Fruit fly (Drosophila melanogaster) whole organism, embryonic: ENCODE data around the gene CG31807.
A peak's percentile ranks its signal among the peaks of the same experiment; 100 is the strongest.

ENCODE experiments used
- CG10267 ChIP-seq: fragments of 200-800 bp; sonication (Bioruptor generic); optimal IDR thresholded peaks from 2 replicates; lab custom pipeline; 2018; ENCODE audit warnings: missing biosample characterization, mild to moderate bottlenecking, missing genetic modification characterization, moderate library complexity
- CG12155 ChIP-seq: fragments of 200-800 bp; sonication (Bioruptor generic); optimal IDR thresholded peaks from 3 replicates; lab custom pipeline; 2016; ENCODE audit warnings: missing biosample characterization, missing genetic modification characterization
- CG13296 ChIP-seq: fragments of 200-800 bp; sonication (Bioruptor generic); optimal IDR thresholded peaks from 3 replicates; lab custom pipeline; 2018; ENCODE audit warnings: missing biosample characterization, mild to moderate bottlenecking, missing genetic modification characterization
- CG14965 ChIP-seq: fragments of 200-800 bp; sonication (Bioruptor generic); optimal IDR thresholded peaks from 2 replicates; lab custom pipeline; 2016; ENCODE audit warnings: missing biosample characterization, missing genetic modification characterization, borderline replicate concordance
- CG15011 ChIP-seq: fragments of 200-800 bp; sonication (Bioruptor generic); optimal IDR thresholded peaks from 3 replicates; lab custom pipeline; 2018; ENCODE audit warnings: missing biosample characterization, mild to moderate bottlenecking, missing genetic modification characterization
- CG17568 ChIP-seq: fragments of 200-800 bp; sonication (Bioruptor generic); optimal IDR thresholded peaks from 2 replicates; lab custom pipeline; 2018; ENCODE audit warnings: missing biosample characterization, mild to moderate bottlenecking, missing genetic modification characterization, moderate library complexity
- CG30403 ChIP-seq: fragments of 200-800 bp; sonication (Bioruptor generic); optimal IDR thresholded peaks from 3 replicates; lab custom pipeline; 2016; ENCODE audit warnings: missing biosample characterization, missing genetic modification characterization
- CG3065 ChIP-seq: fragments of 200-800 bp; sonication (Bioruptor generic); optimal IDR thresholded peaks from 2 replicates; lab custom pipeline; 2016; ENCODE audit warnings: missing biosample characterization, missing genetic modification characterization
- CG33213 ChIP-seq: fragments of 200-800 bp; sonication (Bioruptor generic); optimal IDR thresholded peaks from 3 replicates; lab custom pipeline; 2016; ENCODE audit warnings: missing biosample characterization, missing genetic modification characterization
- CG3726 ChIP-seq: fragments of 200-800 bp; sonication (Bioruptor generic); IDR thresholded peaks from 3 replicates; pipeline ENCODE4, ENCODE4 v1.3.6; 2022; ENCODE audit warnings: missing biosample characterization, missing genetic modification characterization
- CG4730 ChIP-seq: fragments of 200-800 bp; sonication (Bioruptor generic); IDR thresholded peaks from 2 replicates; pipeline ENCODE4 v1.3.6; 2022; ENCODE audit warnings: missing biosample characterization, missing genetic modification characterization
- CG5180 ChIP-seq: fragments of 200-800 bp; sonication (Bioruptor generic); optimal IDR thresholded peaks from 3 replicates; lab custom pipeline; 2017; ENCODE audit warnings: missing biosample characterization, missing genetic modification characterization, mild to moderate bottlenecking, moderate library complexity, missing genetic modification reagents
- CG6175 ChIP-seq: fragments of 200-800 bp; sonication (Bioruptor generic); IDR thresholded peaks from 3 replicates; pipeline ENCODE4 v1.3.6; 2022; ENCODE audit warnings: missing biosample characterization, missing genetic modification characterization
- CG6791 ChIP-seq: fragments of 200-800 bp; sonication (Bioruptor generic); IDR thresholded peaks from 3 replicates; pipeline ENCODE4 v1.3.6; 2022; ENCODE audit warnings: missing biosample characterization, missing genetic modification characterization; ENCODE audit not compliant: partially characterized antibody
- CG7556 ChIP-seq: fragments of 200-800 bp; sonication (Bioruptor generic); optimal IDR thresholded peaks from 2 replicates; lab custom pipeline; 2017; ENCODE audit warnings: missing biosample characterization, mild to moderate bottlenecking, missing genetic modification characterization
- CG8478 ChIP-seq: fragments of >200 bp; optimal IDR thresholded peaks from 2 replicates; lab custom pipeline; 2018
- CG8924 ChIP-seq: fragments of 200-800 bp; optimal IDR thresholded peaks from 3 replicates; lab custom pipeline; 2019; ENCODE audit warnings: missing biosample characterization, mild to moderate bottlenecking, missing genetic modification characterization, moderate library complexity
- CG9797 ChIP-seq: fragments of 200-800 bp; sonication (Bioruptor generic); optimal IDR thresholded peaks from 3 replicates; lab custom pipeline; 2018; ENCODE audit warnings: missing biosample characterization, mild to moderate bottlenecking, missing genetic modification characterization
- Chrac-16 ChIP-seq: fragments of 200-800 bp; sonication (Bioruptor generic); optimal IDR thresholded peaks from 3 replicates; lab custom pipeline; 2016; ENCODE audit warnings: missing biosample characterization, missing genetic modification characterization
- CrebB ChIP-seq: fragments of 200-800 bp; sonication (Bioruptor generic); optimal IDR thresholded peaks from 3 replicates; lab custom pipeline; 2018; ENCODE audit warnings: missing biosample characterization, mild to moderate bottlenecking, missing genetic modification characterization
- Deaf1 ChIP-seq: fragments of 200-800 bp; optimal IDR thresholded peaks from 3 replicates; lab custom pipeline; 2019; ENCODE audit warnings: missing biosample characterization, mild to moderate bottlenecking, missing genetic modification characterization, moderate library complexity
- ERR ChIP-seq: fragments of 200-800 bp; sonication (Bioruptor generic); optimal IDR thresholded peaks from 2 replicates; lab custom pipeline; 2016; ENCODE audit warnings: missing biosample characterization, missing genetic modification characterization
- NfI ChIP-seq: fragments of 200-800 bp; sonication (Bioruptor generic); optimal IDR thresholded peaks from 3 replicates; lab custom pipeline; 2018; ENCODE audit warnings: missing biosample characterization, mild to moderate bottlenecking, missing genetic modification characterization, moderate library complexity
- PHDP ChIP-seq: fragments of 200-800 bp; sonication (Bioruptor generic); optimal IDR thresholded peaks from 3 replicates; lab custom pipeline; 2018; ENCODE audit warnings: missing biosample characterization, mild to moderate bottlenecking, missing genetic modification characterization, moderate library complexity
- Ptx1 ChIP-seq: fragments of 200-800 bp; sonication (Bioruptor generic); IDR thresholded peaks from 2 replicates; pipeline ENCODE4 v1.3.6; 2022; ENCODE audit warnings: missing biosample characterization, missing genetic modification characterization
- Six4 ChIP-seq: fragments of 200-800 bp; sonication (Bioruptor generic); optimal IDR thresholded peaks from 2 replicates; lab custom pipeline; 2016; ENCODE audit warnings: missing biosample characterization, missing genetic modification characterization
- Sox100B ChIP-seq: fragments of 200-800 bp; sonication (Bioruptor generic); optimal IDR thresholded peaks from 3 replicates; lab custom pipeline; 2018; ENCODE audit warnings: missing biosample characterization, mild to moderate bottlenecking, missing genetic modification characterization
- Sox102F ChIP-seq: fragments of 200-800 bp; sonication (Bioruptor generic); optimal IDR thresholded peaks from 2 replicates; lab custom pipeline; 2018; ENCODE audit warnings: missing biosample characterization, mild to moderate bottlenecking, missing genetic modification characterization, moderate library complexity
- Tbp ChIP-seq: fragments of >200 bp; optimal IDR thresholded peaks from 2 replicates; lab custom pipeline; 2018; ENCODE audit warnings: missing biosample characterization, missing genetic modification characterization
- Trl ChIP-seq, 3 experiments: fragments of >200 bp in 2 of 3; fragments of 200-800 bp in 1 of 3; sonication (Bioruptor generic) in 1 of 3; optimal IDR thresholded peaks; 2 replicates in 1 of 3; 3 replicates in 2 of 3; lab custom pipeline; 2016 to 2017; ENCODE audit warnings: missing biosample characterization in 1 of 3, missing genetic modification characterization in 1 of 3
- al ChIP-seq: fragments of 200-800 bp; sonication (Bioruptor generic); IDR thresholded peaks from 2 replicates; pipeline ENCODE4 v1.3.6; 2022; ENCODE audit warnings: missing biosample characterization, missing genetic modification characterization
- bcd ChIP-seq: fragments of 200-800 bp; sonication (Bioruptor generic); optimal IDR thresholded peaks from 2 replicates; lab custom pipeline; 2017; ENCODE audit warnings: missing biosample characterization, mild to moderate bottlenecking, missing genetic modification characterization
- bigmax ChIP-seq: fragments of 200-800 bp; sonication (Bioruptor generic); optimal IDR thresholded peaks from 2 replicates; lab custom pipeline; 2018; ENCODE audit warnings: missing biosample characterization, mild to moderate bottlenecking, missing genetic modification characterization
- br ChIP-seq: fragments of >200 bp; optimal IDR thresholded peaks from 2 replicates; lab custom pipeline; 2017
- crol ChIP-seq: fragments of 200-800 bp; sonication (Bioruptor generic); IDR thresholded peaks from 2 replicates; pipeline ENCODE4 v1.3.6; 2022; ENCODE audit warnings: missing biosample characterization, missing genetic modification characterization
- da ChIP-seq: fragments of 200-800 bp; sonication (Bioruptor generic); optimal IDR thresholded peaks from 2 replicates; lab custom pipeline; 2016; ENCODE audit warnings: missing biosample characterization, missing genetic modification characterization
- dan ChIP-seq: fragments of 200-800 bp; sonication (Bioruptor generic); IDR thresholded peaks from 2 replicates; pipeline ENCODE4 v1.3.6; 2022; ENCODE audit warnings: missing biosample characterization, missing genetic modification characterization
- esg ChIP-seq: fragments of 200-800 bp; sonication (Bioruptor generic); conservative IDR thresholded peaks from 2 replicates; pipeline ENCODE4 v1.3.6; 2022; ENCODE audit warnings: missing biosample characterization, missing genetic modification characterization
- hth ChIP-seq: fragments of >200 bp; optimal IDR thresholded peaks from 2 replicates; lab custom pipeline; 2017; ENCODE audit warnings: inconsistent platforms
- mld ChIP-seq: fragments of 200-800 bp; sonication (Bioruptor generic); IDR thresholded peaks from 3 replicates; pipeline ENCODE4 v1.3.6; 2022; ENCODE audit warnings: missing biosample characterization, missing genetic modification characterization; ENCODE audit not compliant: partially characterized antibody
- nerfin-1 ChIP-seq: fragments of 200-800 bp; sonication (Bioruptor generic); optimal IDR thresholded peaks from 3 replicates; lab custom pipeline; 2019; ENCODE audit warnings: missing biosample characterization, mild to moderate bottlenecking, missing genetic modification characterization, moderate library complexity
- oc ChIP-seq: fragments of 200-800 bp; sonication (Bioruptor generic); optimal IDR thresholded peaks from 2 replicates; lab custom pipeline; 2018; ENCODE audit warnings: missing biosample characterization, mild to moderate bottlenecking, missing genetic modification characterization, moderate library complexity
- odd ChIP-seq: fragments of 200-800 bp; sonication (Bioruptor generic); optimal IDR thresholded peaks from 2 replicates; lab custom pipeline; 2017; ENCODE audit warnings: missing biosample characterization, mild to moderate bottlenecking, missing genetic modification characterization
- pfk ChIP-seq: fragments of 200-800 bp; sonication (Bioruptor generic); optimal IDR thresholded peaks from 2 replicates; lab custom pipeline; 2018; ENCODE audit warnings: missing biosample characterization, mild to moderate bottlenecking, missing genetic modification characterization, moderate library complexity
- pzg ChIP-seq: fragments of 200-800 bp; sonication (Bioruptor generic); optimal IDR thresholded peaks from 3 replicates; lab custom pipeline; 2018; ENCODE audit warnings: missing biosample characterization, mild to moderate bottlenecking, missing genetic modification characterization, moderate library complexity
- row ChIP-seq: fragments of 200-800 bp; sonication (Bioruptor generic); IDR thresholded peaks from 3 replicates; pipeline ENCODE4 v1.3.6; 2022; ENCODE audit warnings: missing biosample characterization, missing genetic modification characterization
- run ChIP-seq: fragments of 200-800 bp; sonication (Bioruptor generic); optimal IDR thresholded peaks from 3 replicates; lab custom pipeline; 2018; ENCODE audit warnings: missing biosample characterization, mild to moderate bottlenecking, missing genetic modification characterization
- sisA ChIP-seq: fragments of 200-800 bp; sonication (Bioruptor generic); IDR thresholded peaks from 2 replicates; pipeline ENCODE4 v1.3.6; 2022; ENCODE audit warnings: missing biosample characterization, missing genetic modification characterization
- unpg ChIP-seq: fragments of 200-800 bp; sonication (Bioruptor generic); optimal IDR thresholded peaks from 3 replicates; lab custom pipeline; 2018; ENCODE audit warnings: missing biosample characterization, mild to moderate bottlenecking, missing genetic modification characterization, moderate library complexity
- vvl ChIP-seq: fragments of 200-800 bp; sonication (Bioruptor generic); IDR thresholded peaks from 2 replicates; pipeline ENCODE4 v1.3.6; 2022; ENCODE audit warnings: missing biosample characterization, missing genetic modification characterization
- z ChIP-seq: fragments of 200-800 bp; sonication (Bioruptor generic); IDR thresholded peaks from 3 replicates; pipeline ENCODE4 v1.3.6; 2022; ENCODE audit warnings: missing biosample characterization, missing genetic modification characterization
- zf30C ChIP-seq: fragments of 200-800 bp; sonication (Bioruptor generic); optimal IDR thresholded peaks from 3 replicates; lab custom pipeline; 2018; ENCODE audit warnings: missing biosample characterization, mild to moderate bottlenecking, missing genetic modification characterization

CG31807 gene

DNA sequence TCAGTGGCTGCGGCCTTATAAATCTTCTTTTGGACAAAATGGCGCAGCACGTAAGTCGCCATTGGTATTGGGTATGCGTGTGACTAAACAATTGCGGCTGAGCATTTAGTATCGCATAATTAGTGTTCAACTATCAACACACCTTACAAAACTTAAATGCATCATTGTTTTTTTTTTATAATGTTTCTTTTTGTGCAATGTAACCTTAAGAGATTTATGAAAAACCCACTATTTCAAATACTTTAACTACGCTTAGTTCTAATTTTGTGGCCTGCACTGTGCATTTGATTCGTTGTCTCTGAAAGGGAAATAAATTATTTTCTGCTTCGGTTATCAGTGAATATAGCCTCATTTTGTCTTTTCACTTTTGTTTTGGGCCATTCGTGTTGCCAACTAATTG lies 39.8 kb downstream of the CG31807 start (continued):
- TF ChIP-seq CG7556 (GFP tag; lab: Kevin White, UChicago) (peak; percentile 65), CG3065 (no peak), row (GFP tag; lab: Robert Waterston, UW) (peak; percentile 85), CG6175 (GFP tag; lab: Robert Waterston, UW) (no peak), CG5180 (peak; percentile 35), oc (tag; lab: Kevin White, UChicago) (peak; percentile 56), CG8478 (no peak), dan (no peak), crol (GFP tag; lab: Robert Waterston, UW) (no peak), NfI (GFP tag; lab: Kevin White, UChicago) (peak; percentile 54), CG30403 (GFP tag; lab: Kevin White, UChicago) (peak; percentile 64), pfk (no peak), pzg (GFP tag; lab: Kevin White, UChicago) (no peak), hth (lab: Kevin White, UChicago) (no peak), zf30C (GFP tag; lab: Kevin White, UChicago) (no peak), CG9797 (GFP tag; lab: Kevin White, UChicago) (no peak), PHDP (tag; lab: Kevin White, UChicago) (peak; percentile 82), CG15011 (peak; percentile 27), run (peak; percentile 32), CG10267 (tag; lab: Kevin White, UChicago) (peak; percentile 56), ERR (GFP tag; lab: Kevin White, UChicago) (no peak), CG4730 (GFP tag; lab: Robert Waterston, UW) (no peak), Deaf1 (peak; percentile 9), Sox100B (GFP tag; lab: Kevin White, UChicago) (peak; percentile 53), mld (GFP tag; lab: Robert Waterston, UW) (no peak), Six4 (GFP tag; lab: Kevin White, UChicago) (peak; percentile 23), bcd (GFP tag; lab: Kevin White, UChicago) (peak; percentile 53), Trl (optimal IDR thresholded peaks at IDR 0.05; lab: Kevin White, UChicago) (no peak), Trl (GFP tag; optimal IDR thresholded peaks at IDR 0.05; lab: Kevin White, UChicago) (peak; percentile 55), CrebB (tag; lab: Kevin White, UChicago) (no peak), CG17568 (GFP tag; lab: Kevin White, UChicago) (peak; percentile 57), unpg (peak; percentile 79), Chrac-16 (GFP tag; lab: Kevin White, UChicago) (peak; percentile 54), bigmax (no peak), CG12155 (GFP tag; lab: Kevin White, UChicago) (peak; percentile 28), nerfin-1 (peak; percentile 41), esg (GFP tag; lab: Robert Waterston, UW) (peak; percentile 50), CG8924 (peak; percentile 44), Ptx1 (GFP tag; lab: Robert Waterston, UW) (peak; percentile 66), CG33213 (no peak), CG14965 (no peak), br (lab: Kevin White, UChicago) (no peak), vvl (peak; percentile 65), Sox102F (GFP tag; lab: Kevin White, UChicago) (peak; percentile 82), z (GFP tag; lab: Robert Waterston, UW) (no peak), CG3726 (GFP tag; lab: Robert Waterston, UW) (no peak), CG6791 (GFP tag; lab: Robert Waterston, UW) (no peak), al (peak; percentile 30; the same call in 1 of the 2 replicates), Tbp (GFP tag; lab: Kevin White, UChicago) (no peak), da (GFP tag; lab: Kevin White, UChicago) (no peak), CG13296 (peak; percentile 59), sisA (GFP tag; lab: Robert Waterston, UW) (peak; percentile 35), odd (peak; percentile 54)
